Worm (Caenorhabditis elegans): ENCODE data around the gene thn-5.

- TF ChIP-seq him-1 (tag; optimal IDR thresholded peaks at IDR 0.05) (no peak), W03F9.2 (tag; optimal IDR thresholded peaks at IDR 0.05) (no peak)
Measured at ce11 chrIV:5273385-5273784, 42.8 kb downstream of the thn-5 start.
